Worm (Caenorhabditis elegans) whole organism, early embryonic: ENCODE results near the gene pho-6.

Source experiments
- B0310.2 ChIP-seq: sonication (generic microtip); optimal IDR thresholded peaks from 2 replicates; lab custom pipeline; 2016; ENCODE audit warnings: mild to moderate bottlenecking, missing genetic modification characterization, missing compliant biosample characterization
- F13C5.2 ChIP-seq: sonication (generic microtip); optimal IDR thresholded peaks from 2 replicates; lab custom pipeline; 2017; ENCODE audit warnings: mild to moderate bottlenecking, missing genetic modification characterization, inconsistent platforms, missing compliant biosample characterization
- aly-1 ChIP-seq: sonication (generic microtip); optimal IDR thresholded peaks from 2 replicates; lab custom pipeline; 2016; ENCODE audit warnings: missing genetic modification characterization, missing compliant biosample characterization
- ama-1 ChIP-seq: fragments of 150-350 bp; optimal IDR thresholded peaks from 2 replicates; lab custom pipeline; 2014
- ceh-13 ChIP-seq: fragments of 200-800 bp; sonication (Bioruptor generic); optimal IDR thresholded peaks from 2 replicates; lab custom pipeline; 2018; ENCODE audit warnings: mild to moderate bottlenecking, missing genetic modification characterization, missing compliant biosample characterization
- ceh-36 ChIP-seq: sonication (generic microtip); optimal IDR thresholded peaks from 2 replicates; lab custom pipeline; 2016; ENCODE audit warnings: missing genetic modification characterization, inconsistent platforms, missing compliant biosample characterization
- ets-7 ChIP-seq: sonication (generic microtip); optimal IDR thresholded peaks from 2 replicates; lab custom pipeline; 2016; ENCODE audit warnings: missing genotype, missing genetic modification characterization, missing compliant biosample characterization
- flt-1 ChIP-seq: fragments of 200-800 bp; sonication (Bioruptor generic); IDR thresholded peaks from 2 replicates; pipeline ENCODE4 v1.3.6; 2022; ENCODE audit warnings: missing genetic modification characterization, missing compliant biosample characterization
- hmbx-1 ChIP-seq: sonication (generic microtip); optimal IDR thresholded peaks from 2 replicates; lab custom pipeline; 2016; ENCODE audit warnings: mild to moderate bottlenecking, missing genetic modification characterization, missing compliant biosample characterization
- hmg-4 ChIP-seq: fragments of 200-800 bp; sonication (Bioruptor generic); optimal IDR thresholded peaks from 2 replicates; lab custom pipeline; 2018; ENCODE audit warnings: mild to moderate bottlenecking, missing genetic modification characterization, missing compliant biosample characterization
- hnd-1 ChIP-seq: sonication (generic microtip); optimal IDR thresholded peaks from 2 replicates; lab custom pipeline; 2016; ENCODE audit warnings: missing genetic modification characterization, missing compliant biosample characterization
- pes-1 ChIP-seq: fragments of 200-800 bp; sonication (Bioruptor generic); IDR thresholded peaks from 2 replicates; pipeline ENCODE4 v1.3.6; 2022; ENCODE audit warnings: missing genetic modification reagents, missing genetic modification characterization, missing compliant biosample characterization
- scrt-1 ChIP-seq: fragments of 200-800 bp; sonication (Bioruptor generic); IDR thresholded peaks from 2 replicates; pipeline ENCODE4 v1.3.6; 2022; ENCODE audit warnings: missing genetic modification characterization, missing compliant biosample characterization
- sea-1 ChIP-seq: fragments of 200-800 bp; sonication (Bioruptor generic); conservative IDR thresholded peaks from 2 replicates; pipeline ENCODE4 v1.3.6; 2022; ENCODE audit warnings: missing genetic modification characterization, missing compliant biosample characterization
- tbx-11 ChIP-seq: fragments of 200-800 bp; sonication (Bioruptor generic); IDR thresholded peaks from 2 replicates; pipeline ENCODE4 v1.3.6; 2022; ENCODE audit warnings: missing genetic modification characterization, missing compliant biosample characterization
- tbx-37 ChIP-seq: fragments of 200-800 bp; sonication (Bioruptor generic); conservative IDR thresholded peaks from 2 replicates; pipeline ENCODE4 v1.3.6; 2022; ENCODE audit warnings: missing genetic modification reagents, missing genetic modification characterization, missing compliant biosample characterization
- tra-4 ChIP-seq: sonication (generic microtip); optimal IDR thresholded peaks from 2 replicates; lab custom pipeline; 2017; ENCODE audit warnings: missing genetic modification characterization, missing compliant biosample characterization

pho-6 gene

DNA sequence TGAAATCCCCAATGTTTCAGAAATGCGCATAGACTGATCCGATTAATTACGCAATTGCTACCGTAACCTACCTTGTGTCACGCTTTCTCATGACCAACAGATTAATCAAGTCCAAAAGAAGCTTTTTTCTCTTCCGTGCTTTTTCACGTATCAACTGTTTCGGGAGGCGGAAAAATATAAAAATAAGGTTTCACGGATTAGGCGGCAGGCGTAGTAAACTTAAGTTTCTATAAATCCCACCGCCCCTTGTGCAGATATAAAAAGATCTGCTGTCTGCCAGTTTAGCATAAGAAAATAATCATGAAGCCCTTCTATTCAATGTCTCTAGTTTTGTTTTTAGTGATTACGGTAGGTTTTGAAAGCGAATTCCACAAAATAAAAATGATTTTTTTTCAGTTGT is 7.2 kb downstream of the pho-6 start, which contains the start of gene gcy-7:
Gene gcy-7, plus strand, starts transcription at position 301 of the 400 bp plus-strand sequence.
- TF ChIP-seq B0310.2 (no peak), tbx-37 (GFP tag; lab: Robert Waterston, UW) (no peak), hmg-4 (GFP tag; lab: Kevin White, UChicago) (no peak), hnd-1 (tag; lab: Kevin White, UChicago) (no peak), tbx-11 (GFP tag; lab: Robert Waterston, UW) (no peak), ceh-36 (tag; lab: Kevin White, UChicago) (no peak), scrt-1 (GFP tag; lab: Robert Waterston, UW) (no peak), flt-1 (no peak), ets-7 (tag; lab: Kevin White, UChicago) (no peak), tra-4 (no peak), ama-1 (lab: Kevin White, UChicago) (no peak), pes-1 (no peak), hmbx-1 (tag; lab: Kevin White, UChicago) (no peak)

DNA sequence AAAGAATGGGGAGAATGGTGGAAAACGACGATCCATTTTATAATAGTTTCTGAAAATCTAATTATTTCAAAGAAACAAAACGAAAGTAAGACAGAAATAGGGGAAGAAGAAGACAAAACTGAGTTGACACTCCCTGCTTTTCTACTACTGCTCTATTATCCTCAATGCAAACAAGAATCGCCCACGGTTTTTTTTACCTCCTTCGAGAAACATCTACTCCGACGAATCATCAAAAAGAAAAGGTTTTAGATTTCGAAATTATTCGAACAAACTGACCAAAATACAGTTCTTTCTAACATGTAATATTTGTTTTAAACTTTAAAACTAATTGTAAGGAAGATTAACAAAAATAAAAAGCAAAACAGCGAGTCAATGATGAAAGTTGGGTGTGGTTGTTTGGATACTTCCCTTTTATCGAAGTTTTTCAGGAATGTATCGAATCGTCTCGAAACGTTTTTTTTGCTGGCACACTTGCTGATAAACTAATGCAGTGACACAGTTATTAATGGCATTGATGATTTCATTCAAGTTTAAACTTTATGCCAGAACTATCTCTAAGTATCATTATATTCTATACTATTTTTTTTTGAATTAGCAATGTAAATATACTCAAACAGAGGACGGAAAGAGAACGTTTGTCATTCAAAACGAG is 8.3 kb downstream of the pho-6 start, which contains the start of gene hsp-17:
Gene hsp-17, minus strand, starts transcription at position 51 of the 652 bp plus-strand sequence.
- TF ChIP-seq aly-1 (tag; lab: Kevin White, UChicago) = no peak
- TF ChIP-seq tra-4 = no peak
- no peak for TF ChIP-seq F13C5.2 (tag; lab: Kevin White, UChicago)
- no peak for TF ChIP-seq sea-1
- no peak for TF ChIP-seq ama-1 (lab: Kevin White, UChicago)
- no peak for TF ChIP-seq tbx-11 (GFP tag; lab: Robert Waterston, UW)
- no peak for TF ChIP-seq hmbx-1 (tag; lab: Kevin White, UChicago)
- no peak for TF ChIP-seq B0310.2
- no peak for TF ChIP-seq pes-1
- no peak for TF ChIP-seq ets-7 (tag; lab: Kevin White, UChicago)

DNA sequence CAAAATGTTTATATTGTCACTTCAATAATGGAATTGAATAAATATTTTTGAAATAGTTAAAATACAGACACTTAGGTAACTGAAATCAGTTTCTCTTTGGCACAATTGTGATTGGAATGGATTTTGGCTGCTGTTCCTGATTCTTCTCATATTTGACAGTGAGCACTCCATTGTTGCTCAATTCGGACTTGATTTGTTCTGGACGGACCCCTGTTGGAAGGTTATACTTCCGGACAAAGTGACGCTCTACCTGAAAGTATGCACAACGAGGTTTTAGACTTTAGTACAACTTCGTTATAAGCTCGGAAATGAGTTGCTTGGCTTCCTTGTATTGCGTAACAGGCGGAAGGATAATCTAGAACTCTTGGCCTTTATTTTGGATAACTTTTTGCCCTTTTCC is 9.4 kb downstream of the pho-6 start:
- TF ChIP-seq ceh-13 = no peak
- no peak for TF ChIP-seq scrt-1 (GFP tag; lab: Robert Waterston, UW)
- no peak for TF ChIP-seq hnd-1 (tag; lab: Kevin White, UChicago)
- no peak for TF ChIP-seq hmbx-1 (tag; lab: Kevin White, UChicago)
- no peak for TF ChIP-seq hmg-4 (GFP tag; lab: Kevin White, UChicago)
- TF ChIP-seq flt-1 = no peak
- no peak for TF ChIP-seq ceh-36 (tag; lab: Kevin White, UChicago)
- TF ChIP-seq F13C5.2 (tag; lab: Kevin White, UChicago) = no peak
- no peak for TF ChIP-seq ets-7 (tag; lab: Kevin White, UChicago)
- TF ChIP-seq tbx-37 (GFP tag; lab: Robert Waterston, UW) = no peak
- TF ChIP-seq ama-1 (lab: Kevin White, UChicago) = no peak
- no peak for TF ChIP-seq sea-1

DNA sequence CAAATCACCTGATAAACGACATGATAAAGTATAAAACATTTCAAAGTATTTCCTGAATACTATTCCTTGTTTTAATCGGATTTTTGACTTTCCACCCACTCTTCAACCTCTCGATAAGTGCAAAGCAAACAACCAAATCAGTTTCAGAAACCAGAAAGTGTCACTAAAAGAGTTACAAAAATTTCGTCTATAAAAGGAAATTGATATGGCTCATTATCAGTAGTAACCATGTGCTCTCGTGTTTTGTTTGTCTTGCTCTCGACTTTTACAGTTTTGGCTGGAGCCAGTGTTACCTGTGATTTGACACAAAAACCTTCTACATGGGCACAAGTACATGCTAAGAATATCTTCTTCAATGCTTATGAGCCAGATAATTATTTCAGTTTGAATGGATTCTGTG is 10.5 kb downstream of the pho-6 start, which contains the start of gene F52E1.14:
Gene F52E1.14, plus strand, starts transcription at position 207 of the 400 bp plus-strand sequence.
- TF ChIP-seq B0310.2 (no peak), aly-1 (tag; lab: Kevin White, UChicago) (no peak), ceh-36 (tag; lab: Kevin White, UChicago) (no peak), tbx-37 (GFP tag; lab: Robert Waterston, UW) (no peak), pes-1 (no peak), hmbx-1 (tag; lab: Kevin White, UChicago) (no peak), flt-1 (no peak), sea-1 (no peak)

DNA sequence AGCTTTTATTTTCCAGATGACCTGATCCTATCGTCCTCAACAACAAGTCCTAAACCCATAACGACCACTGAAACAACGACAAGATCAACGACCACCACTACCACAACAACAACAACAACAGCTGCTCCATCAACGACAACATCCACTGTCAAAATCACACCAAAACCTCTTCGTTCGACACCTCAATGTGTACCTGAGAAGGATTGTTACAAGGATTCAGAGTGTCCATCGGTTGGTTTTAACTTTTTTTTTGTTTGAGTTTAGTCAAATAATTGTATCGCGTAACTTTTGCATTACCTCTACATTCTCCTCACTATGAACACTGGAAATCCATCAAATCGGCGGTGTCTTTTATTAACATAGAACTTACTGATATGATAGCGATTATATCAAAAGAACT is 14.2 kb downstream of the pho-6 start:
- TF ChIP-seq ceh-13 = no peak
- TF ChIP-seq tra-4 = no peak
- TF ChIP-seq ama-1 (lab: Kevin White, UChicago) = no peak
- TF ChIP-seq hnd-1 (tag; lab: Kevin White, UChicago) = no peak
- TF ChIP-seq ets-7 (tag; lab: Kevin White, UChicago) = no peak
- no peak for TF ChIP-seq ceh-36 (tag; lab: Kevin White, UChicago)

DNA sequence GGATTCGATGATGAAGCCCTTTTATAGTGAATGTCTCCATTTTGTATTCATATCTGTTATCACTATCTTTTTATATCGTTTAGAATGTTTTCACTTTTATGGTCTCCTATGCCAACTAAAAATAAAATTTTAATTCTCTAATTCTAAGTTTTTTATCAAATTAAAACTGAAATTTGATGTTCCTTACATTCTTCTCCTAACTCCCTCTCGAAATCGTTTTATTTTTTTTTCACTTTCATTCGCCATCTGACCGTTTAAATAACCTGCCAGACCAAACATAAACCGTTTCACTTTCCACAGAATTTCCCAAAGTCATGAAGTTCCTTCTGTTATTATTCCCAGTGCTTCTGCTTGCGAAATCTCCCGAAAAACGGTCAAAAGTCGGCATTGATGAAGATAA is 15.1 kb downstream of the pho-6 start, which contains the start of gene F52E1.5:
Gene F52E1.5, plus strand, starts transcription at position 301 of the 400 bp plus-strand sequence.
- TF ChIP-seq sea-1 (no peak), tbx-37 (GFP tag; lab: Robert Waterston, UW) (no peak), flt-1 (no peak)

DNA sequence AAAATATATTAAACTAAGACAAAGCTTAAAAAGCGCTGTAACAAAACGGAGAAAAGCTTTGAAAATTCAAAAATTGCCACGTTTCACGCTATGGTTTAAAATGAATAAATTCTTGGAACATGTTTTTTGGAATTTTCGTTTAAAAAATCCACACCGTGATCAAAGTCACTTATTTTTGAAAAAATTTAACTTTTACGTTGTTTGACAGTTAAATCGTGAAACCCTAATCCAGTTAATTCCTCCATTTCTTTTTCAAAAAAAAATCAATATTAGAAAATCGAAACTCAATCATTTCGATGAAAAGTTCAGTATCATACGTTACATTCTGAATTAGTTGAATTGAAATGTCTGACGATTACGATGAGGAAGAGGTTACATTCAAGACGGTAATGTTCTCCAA is 18.4 kb downstream of the pho-6 start, which contains the start of gene F38E1.3:
Gene F38E1.3, plus strand, starts transcription at position 301 of the 400 bp plus-strand sequence.
- TF ChIP-seq pes-1 (no peak), F13C5.2 (tag; lab: Kevin White, UChicago) (no peak), hnd-1 (tag; lab: Kevin White, UChicago) (no peak), aly-1 (tag; lab: Kevin White, UChicago) (no peak), ceh-13 (no peak), hmg-4 (GFP tag; lab: Kevin White, UChicago) (no peak)

DNA sequence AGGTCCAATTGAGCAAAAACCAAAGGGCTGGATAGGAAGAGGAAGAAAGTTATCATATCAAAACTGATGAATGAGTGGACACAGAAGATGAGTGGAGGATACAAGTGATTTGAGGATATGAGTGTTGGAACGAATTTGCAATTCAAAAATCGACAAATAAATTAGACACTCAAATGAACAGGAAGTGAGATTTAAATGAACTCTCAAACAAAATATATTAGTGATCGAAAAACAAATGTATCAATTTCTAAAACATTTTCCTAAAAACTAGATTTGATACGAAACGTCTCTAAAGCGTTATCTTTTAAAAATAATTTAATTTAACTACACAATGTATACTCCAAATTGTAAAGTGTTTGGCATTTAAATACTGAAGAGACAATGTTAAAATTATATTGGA is 18.8 kb downstream of the pho-6 start, which contains the start of gene F38E1.10:
Gene F38E1.10, minus strand, starts transcription at position 101 of the 400 bp plus-strand sequence.
- TF ChIP-seq hmg-4 (GFP tag; lab: Kevin White, UChicago) (no peak), sea-1 (no peak), tbx-37 (GFP tag; lab: Robert Waterston, UW) (no peak), hmbx-1 (tag; lab: Kevin White, UChicago) (no peak), ama-1 (lab: Kevin White, UChicago) (no peak)
